Fruit fly (Drosophila melanogaster) whole organism, adult: ENCODE results near the gene CG42232.
A peak's percentile ranks its signal among the peaks of the same experiment; 100 is the strongest.

Experiments
- CG1620 ChIP-seq: fragments of 200-800 bp; sonication (Bioruptor generic); optimal IDR thresholded peaks from 2 replicates; lab custom pipeline; 2016; ENCODE audit warnings: missing biosample characterization, missing genetic modification characterization
- cnc ChIP-seq, 2 experiments: fragments of >200 bp; optimal IDR thresholded peaks; 2 replicates each; lab custom pipeline; 2017
- pad ChIP-seq: fragments of 200-800 bp; sonication (Bioruptor generic); optimal IDR thresholded peaks from 3 replicates; lab custom pipeline; 2017; ENCODE audit warnings: missing biosample characterization, missing genetic modification characterization, mild to moderate bottlenecking, moderate library complexity, missing genetic modification reagents
- toe ChIP-seq: fragments of 200-800 bp; sonication (Bioruptor generic); optimal IDR thresholded peaks from 2 replicates; lab custom pipeline; 2016; ENCODE audit warnings: missing biosample characterization, missing genetic modification characterization

DNA sequence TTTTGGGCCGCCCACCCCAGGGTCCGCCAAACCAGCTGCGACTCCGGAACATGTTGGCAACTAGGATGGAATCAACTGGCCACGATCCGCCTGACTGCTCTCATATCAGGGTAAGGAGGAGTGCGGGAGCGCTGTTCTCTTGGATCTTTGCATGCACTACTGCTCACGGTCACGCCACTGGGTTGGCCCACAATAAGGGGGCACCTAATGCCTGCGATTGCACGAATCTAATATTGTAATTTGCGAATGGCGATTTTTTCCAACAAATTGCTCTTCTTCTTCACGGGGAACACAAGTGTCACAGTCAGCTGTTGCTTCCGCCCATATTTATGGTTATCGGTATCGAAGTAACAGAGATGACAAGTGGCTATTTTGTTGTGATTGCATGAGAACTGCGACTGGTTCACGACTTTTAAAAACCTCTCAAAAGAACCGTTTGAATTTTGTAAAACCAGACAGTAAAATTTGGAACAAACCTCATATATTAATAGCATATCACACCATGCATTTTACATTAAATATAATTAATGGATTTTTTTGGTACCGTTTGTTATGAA, 28.0 kb downstream of the CG42232 start, which contains the start of gene ema:
- TF ChIP-seq CG1620 (peak; percentile 21), toe (GFP tag; lab: Kevin White, UChicago) (no peak), pad (GFP tag; lab: Kevin White, UChicago) (peak; percentile 12), cnc (optimal IDR thresholded peaks at IDR 0.05; lab: Kevin White, UChicago) (no peak)
